Fruit fly (Drosophila melanogaster) whole organism, embryonic: ENCODE results near the gene CG1440.

Source experiments
- BtbVII ChIP-seq: fragments of 200-800 bp; sonication (Bioruptor generic); optimal IDR thresholded peaks from 3 replicates; lab custom pipeline; 2017; ENCODE audit warnings: missing biosample characterization, mild to moderate bottlenecking, missing genetic modification characterization
- CG10431 ChIP-seq: fragments of 200-800 bp; sonication (Bioruptor generic); optimal IDR thresholded peaks from 3 replicates; lab custom pipeline; 2018; ENCODE audit warnings: missing biosample characterization, mild to moderate bottlenecking, missing genetic modification characterization
- CG12155 ChIP-seq: fragments of 200-800 bp; sonication (Bioruptor generic); optimal IDR thresholded peaks from 3 replicates; lab custom pipeline; 2016; ENCODE audit warnings: missing biosample characterization, missing genetic modification characterization
- CG12391 ChIP-seq: fragments of 200-800 bp; sonication (Bioruptor generic); optimal IDR thresholded peaks from 3 replicates; lab custom pipeline; 2018; ENCODE audit warnings: missing biosample characterization, mild to moderate bottlenecking, missing genetic modification characterization, moderate library complexity
- CG12659 ChIP-seq: fragments of 200-800 bp; sonication (Bioruptor generic); optimal IDR thresholded peaks from 3 replicates; lab custom pipeline; 2017; ENCODE audit warnings: mild to moderate bottlenecking, missing biosample characterization, missing genetic modification reagents, missing genetic modification characterization
- CG13894 ChIP-seq: fragments of 200-800 bp; sonication (Bioruptor generic); optimal IDR thresholded peaks from 3 replicates; lab custom pipeline; 2018; ENCODE audit warnings: missing biosample characterization, mild to moderate bottlenecking, missing genetic modification characterization, moderate library complexity
- CG14441 ChIP-seq: fragments of 200-800 bp; sonication (Bioruptor generic); IDR thresholded peaks from 2 replicates; pipeline ENCODE4 v1.3.6; 2022; ENCODE audit warnings: missing biosample characterization, missing genetic modification characterization
- CG14710 ChIP-seq: fragments of 200-800 bp; sonication (Bioruptor generic); optimal IDR thresholded peaks from 3 replicates; lab custom pipeline; 2019; ENCODE audit warnings: missing biosample characterization, mild to moderate bottlenecking, missing genetic modification characterization, moderate library complexity
- CG15601 ChIP-seq: fragments of 200-800 bp; sonication (Bioruptor generic); optimal IDR thresholded peaks from 3 replicates; lab custom pipeline; 2019; ENCODE audit warnings: missing biosample characterization, mild to moderate bottlenecking, missing genetic modification characterization, moderate library complexity
- CG17186 ChIP-seq: fragments of 200-800 bp; sonication (Bioruptor generic); optimal IDR thresholded peaks from 3 replicates; lab custom pipeline; 2017; ENCODE audit warnings: missing biosample characterization, missing genetic modification reagents, missing genetic modification characterization
- CG18262 ChIP-seq: fragments of 200-800 bp; optimal IDR thresholded peaks from 3 replicates; lab custom pipeline; 2019; ENCODE audit warnings: missing biosample characterization, mild to moderate bottlenecking, missing genetic modification characterization, moderate library complexity
- CG18476 ChIP-seq: fragments of 200-800 bp; sonication (Bioruptor generic); optimal IDR thresholded peaks from 2 replicates; lab custom pipeline; 2016; ENCODE audit warnings: missing biosample characterization, mild to moderate bottlenecking, missing genetic modification characterization
- CG30020 ChIP-seq: fragments of 200-800 bp; optimal IDR thresholded peaks from 2 replicates; lab custom pipeline; 2019; ENCODE audit warnings: missing biosample characterization, mild to moderate bottlenecking, missing genetic modification characterization, moderate library complexity
- CG30403 ChIP-seq: fragments of 200-800 bp; sonication (Bioruptor generic); optimal IDR thresholded peaks from 3 replicates; lab custom pipeline; 2016; ENCODE audit warnings: missing biosample characterization, missing genetic modification characterization
- CG31441 ChIP-seq: fragments of 200-800 bp; sonication (Bioruptor generic); IDR thresholded peaks from 2 replicates; pipeline ENCODE4 v1.3.6; 2022; ENCODE audit warnings: missing biosample characterization, missing genetic modification characterization
- CG32767 ChIP-seq: fragments of 200-800 bp; sonication (Bioruptor generic); IDR thresholded peaks from 2 replicates; pipeline ENCODE4 v1.3.6; 2022; ENCODE audit warnings: missing biosample characterization, missing genetic modification characterization
- CG34224 ChIP-seq: fragments of 200-800 bp; sonication (Bioruptor generic); IDR thresholded peaks from 3 replicates; pipeline ENCODE4 v1.3.6; 2022; ENCODE audit warnings: missing biosample characterization, missing genetic modification characterization; ENCODE audit not compliant: partially characterized antibody
- CG4854 ChIP-seq: fragments of 200-800 bp; sonication (Bioruptor generic); optimal IDR thresholded peaks from 2 replicates; lab custom pipeline; 2016; ENCODE audit warnings: missing biosample characterization, missing genetic modification characterization, inconsistent platforms
- CG7786 ChIP-seq: fragments of 200-800 bp; sonication (Bioruptor generic); optimal IDR thresholded peaks from 2 replicates; lab custom pipeline; 2016; ENCODE audit warnings: missing biosample characterization, missing genetic modification characterization
- CG7963 ChIP-seq: fragments of 200-800 bp; sonication (Bioruptor generic); IDR thresholded peaks from 3 replicates; pipeline ENCODE4 v1.3.6; 2022; ENCODE audit warnings: missing biosample characterization, missing genetic modification characterization; ENCODE audit not compliant: partially characterized antibody
- CkIIα-i1 ChIP-seq: fragments of 200-800 bp; sonication (Bioruptor generic); IDR thresholded peaks from 2 replicates; pipeline ENCODE4 v1.3.6; 2022; ENCODE audit warnings: missing biosample characterization, missing genetic modification characterization
- Dip2 ChIP-seq: fragments of 200-800 bp; sonication (Bioruptor generic); IDR thresholded peaks from 2 replicates; pipeline ENCODE4 v1.3.6; 2022; ENCODE audit warnings: missing biosample characterization, missing genetic modification characterization
- Dip3 ChIP-seq: fragments of 200-800 bp; sonication (Bioruptor generic); optimal IDR thresholded peaks from 3 replicates; lab custom pipeline; 2016; ENCODE audit warnings: missing biosample characterization, missing genetic modification characterization
- Doc2 ChIP-seq: fragments of 200-800 bp; sonication (Bioruptor generic); IDR thresholded peaks from 2 replicates; pipeline ENCODE4 v1.3.6; 2022; ENCODE audit warnings: missing biosample characterization, missing genetic modification characterization
- ERR ChIP-seq: fragments of 200-800 bp; sonication (Bioruptor generic); optimal IDR thresholded peaks from 2 replicates; lab custom pipeline; 2016; ENCODE audit warnings: missing biosample characterization, missing genetic modification characterization
- Elba2 ChIP-seq: fragments of 200-800 bp; sonication (Bioruptor generic); optimal IDR thresholded peaks from 3 replicates; lab custom pipeline; 2016; ENCODE audit warnings: missing biosample characterization, missing genetic modification characterization
- Hand ChIP-seq: fragments of 200-800 bp; sonication (Bioruptor generic); optimal IDR thresholded peaks from 2 replicates; lab custom pipeline; 2017; ENCODE audit warnings: mild to moderate bottlenecking, missing biosample characterization, missing genetic modification reagents, missing genetic modification characterization
- Hr39 ChIP-seq: fragments of >200 bp; optimal IDR thresholded peaks from 2 replicates; lab custom pipeline; 2017
- Hr78 ChIP-seq, 2 experiments: fragments of 200-800 bp in 1 of 2; fragments of >200 bp in 1 of 2; sonication (Bioruptor generic) in 1 of 2; optimal IDR thresholded peaks; 2 replicates each; lab custom pipeline; 2017 to 2019; ENCODE audit warnings: missing biosample characterization in 2 of 2, missing genetic modification characterization in 2 of 2, mild to moderate bottlenecking in 1 of 2, moderate library complexity in 1 of 2
- Ptx1 ChIP-seq: fragments of 200-800 bp; sonication (Bioruptor generic); IDR thresholded peaks from 2 replicates; pipeline ENCODE4 v1.3.6; 2022; ENCODE audit warnings: missing biosample characterization, missing genetic modification characterization
- Tbp ChIP-seq: fragments of >200 bp; optimal IDR thresholded peaks from 2 replicates; lab custom pipeline; 2018; ENCODE audit warnings: missing biosample characterization, missing genetic modification characterization
- ase ChIP-seq: fragments of 200-800 bp; sonication (Bioruptor generic); IDR thresholded peaks from 3 replicates; pipeline ENCODE4 v1.3.6; 2022; ENCODE audit warnings: missing biosample characterization, missing genetic modification characterization
- cas ChIP-seq: fragments of 200-800 bp; sonication (Bioruptor generic); IDR thresholded peaks from 2 replicates; pipeline ENCODE4 v1.3.6; 2022; ENCODE audit warnings: missing biosample characterization, missing genetic modification characterization
- croc ChIP-seq: fragments of 200-800 bp; sonication (Bioruptor generic); conservative IDR thresholded peaks from 3 replicates; pipeline ENCODE4 v1.3.6; 2022; ENCODE audit warnings: missing biosample characterization, missing genetic modification characterization
- dm ChIP-seq: fragments of 200-800 bp; sonication (Bioruptor generic); optimal IDR thresholded peaks from 3 replicates; lab custom pipeline; 2016; ENCODE audit warnings: missing biosample characterization, missing genetic modification characterization
- eyg ChIP-seq: fragments of 200-800 bp; sonication (Bioruptor generic); optimal IDR thresholded peaks from 3 replicates; lab custom pipeline; 2016; ENCODE audit warnings: missing biosample characterization, missing genetic modification characterization
- gfzf ChIP-seq: fragments of 200-800 bp; sonication (Bioruptor generic); optimal IDR thresholded peaks from 2 replicates; lab custom pipeline; 2016; ENCODE audit warnings: missing biosample characterization, mild to moderate bottlenecking, missing genetic modification characterization, moderate library complexity
- insv ChIP-seq, 2 experiments: fragments of 200-800 bp; sonication (Bioruptor generic); optimal IDR thresholded peaks; 3 replicates each; lab custom pipeline; 2016 to 2018; ENCODE audit warnings: missing biosample characterization in 2 of 2, missing genetic modification characterization in 2 of 2
- jing ChIP-seq: fragments of 200-800 bp; sonication (Bioruptor generic); optimal IDR thresholded peaks from 2 replicates; lab custom pipeline; 2018; ENCODE audit warnings: missing biosample characterization, mild to moderate bottlenecking, missing genetic modification characterization
- nerfin-1 ChIP-seq: fragments of 200-800 bp; sonication (Bioruptor generic); optimal IDR thresholded peaks from 3 replicates; lab custom pipeline; 2019; ENCODE audit warnings: missing biosample characterization, mild to moderate bottlenecking, missing genetic modification characterization, moderate library complexity
- peb ChIP-seq: fragments of 200-800 bp; sonication (Bioruptor generic); IDR thresholded peaks from 2 replicates; pipeline ENCODE4 v1.3.6; 2022; ENCODE audit warnings: missing biosample characterization, missing genetic modification characterization
- pho ChIP-seq: fragments of 200-800 bp; sonication (Bioruptor generic); optimal IDR thresholded peaks from 2 replicates; lab custom pipeline; 2016; ENCODE audit warnings: missing biosample characterization, missing genetic modification characterization
- pita ChIP-seq: fragments of 200-800 bp; sonication (Bioruptor generic); optimal IDR thresholded peaks from 2 replicates; lab custom pipeline; 2017; ENCODE audit warnings: missing biosample characterization, mild to moderate bottlenecking, missing genetic modification characterization
- pum ChIP-seq: fragments of 200-800 bp; sonication (Bioruptor generic); optimal IDR thresholded peaks from 2 replicates; lab custom pipeline; 2016; ENCODE audit warnings: missing biosample characterization, missing genetic modification characterization
- ranshi ChIP-seq: fragments of 200-800 bp; sonication (Bioruptor generic); IDR thresholded peaks from 2 replicates; pipeline ENCODE4 v1.3.6; 2022; ENCODE audit warnings: missing biosample characterization, missing genetic modification characterization
- sug ChIP-seq: fragments of 200-800 bp; optimal IDR thresholded peaks from 2 replicates; lab custom pipeline; 2019; ENCODE audit warnings: missing biosample characterization, mild to moderate bottlenecking, missing genetic modification characterization, moderate library complexity
- tin ChIP-seq: fragments of 200-800 bp; sonication (Bioruptor generic); optimal IDR thresholded peaks from 3 replicates; lab custom pipeline; 2016; ENCODE audit warnings: missing biosample characterization, missing genetic modification characterization
- ttk ChIP-seq: fragments of 200-800 bp; sonication (Bioruptor generic); IDR thresholded peaks from 2 replicates; pipeline ENCODE4 v2.1.2; 2022; ENCODE audit warnings: missing biosample characterization, missing genetic modification characterization
- wdn ChIP-seq: fragments of 200-800 bp; sonication (Bioruptor generic); IDR thresholded peaks from 2 replicates; pipeline ENCODE4 v1.3.6; 2022; ENCODE audit warnings: missing biosample characterization, missing genetic modification characterization
- zen2 ChIP-seq: fragments of 200-800 bp; sonication (Bioruptor generic); IDR thresholded peaks from 3 replicates; pipeline ENCODE4 v1.3.6; 2022; ENCODE audit warnings: missing biosample characterization, missing genetic modification characterization; ENCODE audit not compliant: partially characterized antibody

Gene CG1440

DNA sequence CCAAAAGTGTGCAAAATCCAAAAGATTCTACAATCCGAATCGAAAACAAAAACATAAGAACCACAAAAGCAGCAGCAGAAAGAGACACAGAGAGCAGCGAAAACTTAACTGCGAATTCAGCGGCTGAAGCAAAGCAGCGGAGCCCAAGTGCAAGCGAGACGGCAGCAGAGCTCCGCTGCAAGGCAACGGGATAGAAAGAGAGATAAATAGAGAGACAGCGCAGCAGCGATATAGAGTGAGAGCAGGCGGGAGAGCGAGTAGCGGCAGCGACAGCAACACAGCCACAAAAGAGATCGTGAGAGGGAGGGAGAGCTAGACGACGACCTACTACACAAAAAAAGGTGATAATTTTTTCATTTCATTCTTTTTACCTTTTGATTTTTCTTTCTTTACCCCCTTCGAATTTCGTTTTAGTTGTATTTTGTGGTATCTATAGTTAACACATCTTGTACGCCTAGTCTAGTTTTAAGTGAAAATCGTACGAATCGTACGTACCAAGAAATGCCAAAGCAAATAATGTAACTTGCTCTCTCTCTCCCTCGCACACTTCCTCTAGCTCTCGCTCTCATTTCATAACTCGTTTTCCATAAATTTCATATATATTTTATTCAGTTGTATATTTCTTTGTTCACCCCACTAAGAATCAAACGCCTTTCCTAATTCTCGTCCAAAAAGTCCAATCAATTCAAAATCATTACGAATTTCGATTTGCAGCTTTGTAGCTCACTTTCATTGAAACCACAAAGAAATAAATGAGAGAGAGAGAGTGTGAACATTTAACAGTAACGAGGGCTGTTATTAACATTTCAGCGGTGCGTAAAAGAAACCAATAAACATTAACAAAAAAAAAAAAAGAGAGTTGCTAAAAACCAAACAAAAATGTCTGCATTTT, 26.3 kb upstream of the CG1440 start (continued):
- TF ChIP-seq CG12155 (GFP tag; lab: Kevin White, UChicago) (no peak), CG30403 (GFP tag; lab: Kevin White, UChicago) (no peak), CG15601 (tag; lab: Kevin White, UChicago) (no peak), jing (GFP tag; lab: Kevin White, UChicago) (no peak), ttk (no peak), CG14710 (tag; lab: Kevin White, UChicago) (no peak), CG31441 (GFP tag; lab: Robert Waterston, UW) (no peak), wdn (GFP tag; lab: Robert Waterston, UW) (peak; percentile 7; the same call in 1 of the 2 replicates), pum (GFP tag; lab: Kevin White, UChicago) (no peak), Dip2 (GFP tag; lab: Robert Waterston, UW) (no peak), CG17186 (GFP tag; lab: Kevin White, UChicago) (no peak), CG4854 (GFP tag; lab: Kevin White, UChicago) (no peak), ranshi (GFP tag; lab: Robert Waterston, UW) (no peak; the same call in 1 of the 2 replicates), CkIIα-i1 (GFP tag; lab: Robert Waterston, UW) (no peak), cas (no peak), nerfin-1 (no peak), CG12391 (tag; lab: Kevin White, UChicago) (no peak), eyg (GFP tag; lab: Kevin White, UChicago) (no peak), peb (GFP tag; lab: Robert Waterston, UW) (no peak), CG34224 (GFP tag; lab: Robert Waterston, UW) (no peak), ERR (GFP tag; lab: Kevin White, UChicago) (no peak), zen2 (GFP tag; lab: Robert Waterston, UW) (no peak), CG10431 (GFP tag; lab: Kevin White, UChicago) (no peak), dm (GFP tag; lab: Kevin White, UChicago) (no peak), gfzf (GFP tag; lab: Kevin White, UChicago) (no peak), pho (no peak), sug (tag; lab: Kevin White, UChicago) (no peak), Tbp (no peak), CG7963 (no peak), Hand (GFP tag; lab: Kevin White, UChicago) (no peak), Hr39 (no peak), BtbVII (no peak), CG18476 (GFP tag; lab: Kevin White, UChicago) (no peak), Doc2 (GFP tag; lab: Robert Waterston, UW) (no peak), CG30020 (tag; lab: Kevin White, UChicago) (no peak), tin (GFP tag; lab: Kevin White, UChicago) (no peak), CG18262 (tag; lab: Kevin White, UChicago) (no peak), insv (GFP tag; optimal IDR thresholded peaks at IDR 0.05; lab: Kevin White, UChicago) (no peak), CG32767 (GFP tag; lab: Robert Waterston, UW) (no peak), Elba2 (GFP tag; lab: Kevin White, UChicago) (no peak), Hr78 (GFP tag; optimal IDR thresholded peaks at IDR 0.05; lab: Kevin White, UChicago) (no peak), Ptx1 (GFP tag; lab: Robert Waterston, UW) (no peak), CG14441 (GFP tag; lab: Robert Waterston, UW) (no peak), pita (GFP tag; lab: Kevin White, UChicago) (no peak), CG7786 (GFP tag; lab: Kevin White, UChicago) (no peak), Dip3 (GFP tag; lab: Kevin White, UChicago) (no peak), CG13894 (no peak), croc (GFP tag; lab: Robert Waterston, UW) (no peak), CG12659 (GFP tag; lab: Kevin White, UChicago) (no peak), ase (no peak)
